Fruit fly (Drosophila melanogaster): ENCODE data around the gene Tpi.

DNA sequence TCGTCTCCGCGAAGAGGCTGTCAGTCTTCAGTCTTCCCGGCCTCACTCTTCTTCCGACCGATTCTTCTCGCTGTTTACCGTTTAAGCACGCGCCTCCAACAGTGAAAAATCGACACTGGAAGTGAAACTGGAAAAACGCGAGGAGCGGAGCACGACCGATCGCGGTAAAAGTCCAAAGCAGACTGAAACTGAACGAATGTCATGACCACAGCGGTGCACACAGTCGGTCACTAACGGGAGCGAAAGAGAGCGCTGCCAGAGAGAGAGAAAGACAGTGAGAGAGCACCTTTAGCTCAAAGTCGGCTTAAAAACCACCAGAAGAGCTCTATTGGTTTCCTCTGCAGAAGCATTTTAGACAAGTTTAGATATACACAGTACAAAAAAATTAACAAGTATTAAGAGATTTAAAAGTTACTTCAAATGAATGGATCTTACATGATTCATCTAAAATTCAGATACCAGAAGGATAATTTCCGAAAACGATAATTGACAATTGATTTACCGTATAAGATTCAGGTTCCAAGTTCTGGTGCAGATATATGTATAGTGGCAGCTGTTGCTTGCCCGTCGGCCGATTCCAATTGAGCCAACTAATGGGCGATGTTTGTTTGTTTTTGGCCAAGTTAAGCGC, 26.0 kb upstream of the Tpi start, which contains the start of gene CG11498:
- peak; percentile 36 for TF ChIP-seq CG13204 (GFP tag; optimal IDR thresholded peaks at IDR 0.05)
- no peak for TF ChIP-seq CG9948 (tag; optimal IDR thresholded peaks at IDR 0.05)
- no peak for TF ChIP-seq CG15710 (tag; optimal IDR thresholded peaks at IDR 0.05)
